Worm (Caenorhabditis elegans) whole organism, midembryonic: Measurements from ENCODE around the gene F56D1.1.

ENCODE experiments used
- T22C8.4 ChIP-seq: fragments of 200-800 bp; sonication (Bioruptor generic); IDR thresholded peaks from 2 replicates; pipeline ENCODE4 v1.3.6; 2022; ENCODE audit warnings: missing genetic modification characterization, missing compliant biosample characterization
- cog-1 ChIP-seq: sonication (generic microtip); optimal IDR thresholded peaks from 2 replicates; lab custom pipeline; 2016; ENCODE audit warnings: missing genetic modification characterization, missing compliant biosample characterization
- flt-1 ChIP-seq: fragments of 200-800 bp; sonication (Bioruptor generic); IDR thresholded peaks from 2 replicates; pipeline ENCODE4 v1.3.6; 2022; ENCODE audit warnings: missing genetic modification characterization, missing compliant biosample characterization
- klf-2 ChIP-seq: fragments of 200-800 bp; sonication (Bioruptor generic); conservative IDR thresholded peaks from 2 replicates; pipeline ENCODE4 v1.3.6; 2022; ENCODE audit warnings: missing genetic modification reagents, missing genetic modification characterization, missing compliant biosample characterization
- med-1 ChIP-seq: sonication (generic microtip); optimal IDR thresholded peaks from 2 replicates; lab custom pipeline; 2017; ENCODE audit warnings: missing genetic modification characterization, mild to moderate bottlenecking, missing compliant biosample characterization, antibody characterized with exemption, missing genetic modification reagents; ENCODE audit not compliant: insufficient read depth
- ref-1 ChIP-seq: fragments of 200-800 bp; sonication (Bioruptor generic); conservative IDR thresholded peaks from 2 replicates; pipeline ENCODE4 v1.3.6; 2022; ENCODE audit warnings: missing genetic modification reagents, missing genetic modification characterization, missing compliant biosample characterization
- tab-1 ChIP-seq: fragments of 200-800 bp; sonication (Bioruptor generic); IDR thresholded peaks from 2 replicates; pipeline ENCODE4 v1.3.6; 2022; ENCODE audit warnings: missing genetic modification characterization, missing compliant biosample characterization
- ztf-23 ChIP-seq: fragments of 200-800 bp; sonication (Bioruptor generic); IDR thresholded peaks from 2 replicates; pipeline ENCODE4 v1.3.6; 2022; ENCODE audit warnings: missing genetic modification reagents, missing genetic modification characterization, missing compliant biosample characterization
- ztf-29 ChIP-seq: fragments of 200-800 bp; sonication (Bioruptor generic); IDR thresholded peaks from 2 replicates; pipeline ENCODE4 v1.3.6; 2022; ENCODE audit warnings: missing genetic modification reagents, missing genetic modification characterization, missing compliant biosample characterization

The F56D1.1 gene

DNA sequence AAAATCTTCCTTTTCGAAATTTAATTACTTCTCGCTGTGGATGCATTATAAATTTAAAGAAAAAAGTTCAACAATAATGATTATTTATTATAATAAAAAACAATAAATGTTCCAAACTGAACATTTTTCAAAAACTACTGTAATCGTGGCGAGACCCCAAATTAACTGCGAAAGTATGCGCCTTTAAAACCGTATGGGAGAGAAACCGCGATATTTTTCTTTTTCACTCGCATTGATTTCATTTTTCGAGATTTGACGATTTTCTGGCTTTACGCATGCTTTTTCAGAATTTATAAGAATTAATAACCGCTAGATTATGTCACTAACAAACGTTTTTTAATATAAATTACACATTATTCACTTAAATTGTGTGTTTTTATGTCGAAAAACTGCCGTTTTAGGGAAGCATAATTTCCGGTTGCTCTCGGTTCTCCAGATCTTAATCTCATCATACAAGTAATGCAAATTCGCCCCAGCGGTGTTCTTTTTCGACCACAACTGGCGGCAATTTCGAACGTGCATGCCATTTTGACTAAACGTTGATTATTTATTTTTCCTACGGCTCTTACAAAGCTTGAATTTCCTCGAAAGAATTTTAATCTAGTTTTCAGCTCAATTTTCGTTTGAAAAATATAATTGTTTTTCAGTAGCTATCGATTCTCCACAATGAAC lies 22.7 kb downstream of the F56D1.1 start, which contains the start of gene F12A10.8:
F12A10.8 (minus strand) TSS at position 79 of the 672 bp plus-strand sequence.
- TF ChIP-seq tab-1 (no peak), ztf-29 (no peak), ref-1 (GFP tag; lab: Robert Waterston, UW) (no peak), flt-1 (GFP tag; lab: Robert Waterston, UW) (no peak), klf-2 (GFP tag; lab: Robert Waterston, UW) (no peak), T22C8.4 (GFP tag; lab: Robert Waterston, UW) (no peak), med-1 (GFP tag; lab: Kevin White, UChicago) (no peak), cog-1 (tag; lab: Kevin White, UChicago) (no peak), ztf-23 (GFP tag; lab: Robert Waterston, UW) (no peak)

DNA sequence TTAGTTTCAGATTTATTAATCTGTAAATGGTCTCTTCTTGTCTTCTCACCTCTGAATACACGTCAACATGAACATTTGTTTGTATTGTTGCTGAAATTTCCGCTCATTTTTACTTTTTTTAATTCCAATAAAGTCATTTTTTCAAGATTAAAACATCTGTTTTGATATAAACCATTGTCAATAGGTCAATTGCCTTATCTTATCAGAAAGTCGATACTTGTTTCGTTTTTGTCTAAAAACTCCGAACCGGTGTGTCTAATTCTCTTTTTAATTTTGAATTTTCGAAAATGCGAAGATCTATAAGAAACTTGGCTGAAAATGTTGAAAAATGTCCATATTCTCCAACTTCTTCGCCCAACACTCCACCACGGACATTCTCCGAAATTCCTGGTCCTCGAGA lies 25.3 kb downstream of the F56D1.1 start, which contains the start of gene cyp-44A1:
cyp-44A1 (plus strand) TSS at position 285 of the 400 bp plus-strand sequence.
- TF ChIP-seq tab-1, result no peak

DNA sequence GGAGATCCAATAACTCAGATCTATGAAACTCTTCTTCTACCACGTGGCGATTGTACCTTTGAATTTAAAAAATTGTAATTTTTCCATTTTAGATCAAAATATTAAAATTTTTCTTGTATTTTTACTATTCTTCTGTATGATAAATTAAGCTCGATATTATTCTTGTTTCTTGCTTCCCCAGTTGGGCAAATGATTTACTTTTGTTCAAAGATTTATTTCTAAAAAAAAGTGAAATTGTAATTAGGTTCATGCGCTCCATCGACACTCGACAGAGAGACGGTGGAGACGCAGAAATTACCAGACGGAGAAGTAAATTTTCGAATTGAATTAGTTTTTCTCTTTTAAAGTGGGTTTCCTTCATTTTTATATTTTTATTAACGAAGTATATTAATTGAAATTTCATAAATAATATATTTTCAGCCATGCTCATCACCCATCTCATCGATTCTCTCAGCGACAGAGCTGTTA lies 27.4 kb downstream of the F56D1.1 start, which contains the start of gene npp-24:
npp-24 (plus strand) TSS at position 51 of the 468 bp plus-strand sequence.
- no peak for TF ChIP-seq cog-1 (tag; lab: Kevin White, UChicago)
- no peak for TF ChIP-seq ref-1 (GFP tag; lab: Robert Waterston, UW)
- TF ChIP-seq ztf-23 (GFP tag; lab: Robert Waterston, UW), result no peak
- no peak for TF ChIP-seq klf-2 (GFP tag; lab: Robert Waterston, UW)
- no peak for TF ChIP-seq flt-1 (GFP tag; lab: Robert Waterston, UW)
- no peak for TF ChIP-seq tab-1
- no peak for TF ChIP-seq T22C8.4 (GFP tag; lab: Robert Waterston, UW)
- TF ChIP-seq med-1 (GFP tag; lab: Kevin White, UChicago), result no peak

DNA sequence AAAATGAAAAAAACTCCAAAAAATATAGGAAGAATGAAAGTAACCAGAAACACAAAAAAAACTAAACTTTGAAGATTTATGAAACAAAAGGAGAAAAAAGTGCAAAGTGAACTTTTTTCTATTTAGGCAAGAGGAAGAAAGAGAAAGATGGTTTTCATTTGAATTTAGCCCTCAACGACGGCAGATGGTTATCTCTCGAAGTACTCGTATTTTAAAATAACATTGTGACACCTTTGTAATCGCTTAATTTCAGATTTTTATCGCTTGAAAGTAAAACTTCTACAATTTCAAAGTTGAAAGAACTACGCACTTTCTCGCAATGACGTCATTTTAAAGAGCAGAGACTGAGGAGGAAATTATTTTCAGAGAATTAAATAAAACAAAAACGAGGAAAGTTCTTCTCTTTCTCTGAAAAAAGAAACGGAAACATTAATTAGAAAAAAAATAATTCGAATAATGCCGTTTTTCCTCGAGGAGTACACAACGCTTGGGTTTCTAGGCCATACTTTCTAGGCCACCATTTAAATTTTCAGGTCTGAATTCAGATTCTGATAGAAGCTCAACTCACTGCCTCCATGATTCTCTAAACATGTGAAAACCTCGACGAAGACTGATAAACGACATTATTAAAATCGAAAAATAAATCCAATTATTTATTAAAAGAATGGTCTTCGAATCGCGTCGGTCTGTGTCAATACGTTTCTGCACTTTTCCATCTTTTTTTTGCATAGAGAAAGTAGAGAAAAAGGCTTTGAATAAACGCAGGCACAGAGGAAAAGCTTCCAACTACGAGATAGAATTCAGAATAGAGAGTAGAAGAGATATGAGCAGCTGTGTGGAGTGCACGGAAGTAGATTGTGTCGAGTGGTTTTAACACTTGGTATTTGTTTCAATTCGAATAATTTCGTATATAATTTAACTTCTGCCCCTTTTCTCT lies 33.3 kb downstream of the F56D1.1 start:
- no peak for TF ChIP-seq ztf-29
- peak; percentile 44 for TF ChIP-seq cog-1 (tag; lab: Kevin White, UChicago)
- TF ChIP-seq klf-2 (GFP tag; lab: Robert Waterston, UW), result no peak
- TF ChIP-seq ztf-23 (GFP tag; lab: Robert Waterston, UW), result no peak
- no peak for TF ChIP-seq ref-1 (GFP tag; lab: Robert Waterston, UW)

DNA sequence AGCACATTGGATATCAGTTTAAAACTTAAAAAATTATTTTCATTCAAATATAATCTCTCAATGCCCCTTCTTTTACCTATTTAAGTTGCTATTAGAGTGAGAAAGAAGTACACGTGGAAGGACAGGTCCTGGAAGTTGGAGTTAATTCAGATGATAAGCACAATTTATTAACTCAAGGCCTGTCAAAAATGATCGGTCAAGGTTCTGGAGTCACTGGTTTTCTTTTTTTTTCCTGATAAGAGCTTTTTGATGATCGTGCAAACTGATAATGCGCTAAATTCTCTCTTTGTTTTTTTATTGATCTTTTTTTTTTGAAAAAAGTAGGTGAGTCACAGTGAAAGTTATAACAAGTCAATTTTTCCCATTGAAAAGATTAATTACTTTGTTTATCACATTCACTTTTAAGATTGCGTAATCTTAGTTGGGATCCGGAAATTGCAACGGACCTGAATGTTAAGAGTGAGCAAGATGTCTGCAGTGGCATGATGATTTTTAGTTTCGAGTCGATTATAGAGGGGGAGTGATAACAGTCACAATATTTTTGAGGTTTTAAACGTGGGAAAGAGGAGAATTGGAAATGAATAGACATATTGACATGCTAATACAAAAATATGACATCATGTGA lies 34.2 kb downstream of the F56D1.1 start:
- TF ChIP-seq T22C8.4 (GFP tag; lab: Robert Waterston, UW) (no peak), ztf-23 (GFP tag; lab: Robert Waterston, UW) (no peak), ztf-29 (no peak), klf-2 (GFP tag; lab: Robert Waterston, UW) (no peak), tab-1 (no peak), flt-1 (GFP tag; lab: Robert Waterston, UW) (no peak), ref-1 (GFP tag; lab: Robert Waterston, UW) (no peak), cog-1 (tag; lab: Kevin White, UChicago) (no peak), med-1 (GFP tag; lab: Kevin White, UChicago) (no peak)

DNA sequence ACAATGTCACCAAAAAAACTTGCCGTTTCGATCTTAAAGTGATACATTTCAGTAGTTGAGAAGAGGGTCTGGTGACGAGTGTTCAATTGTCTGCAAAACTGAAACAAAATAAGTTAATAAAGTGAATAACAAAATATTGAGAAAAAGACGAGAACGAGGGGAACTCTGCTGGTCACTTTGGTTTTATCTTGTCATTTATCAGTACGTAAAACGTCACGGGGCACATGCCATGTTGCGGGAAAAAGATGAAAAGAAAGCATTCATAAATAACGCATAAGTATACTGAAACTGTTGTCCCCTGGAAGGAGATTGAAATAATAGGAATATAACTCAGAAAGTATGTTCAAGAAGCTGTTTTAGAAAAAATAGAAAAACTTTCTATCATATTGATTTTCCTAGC lies 36.4 kb downstream of the F56D1.1 start, which contains the start of gene sahd-1:
sahd-1 (minus strand) TSS at position 100 of the 400 bp plus-strand sequence.
- TF ChIP-seq ztf-23 (GFP tag; lab: Robert Waterston, UW), result no peak
- TF ChIP-seq T22C8.4 (GFP tag; lab: Robert Waterston, UW), result no peak
- no peak for TF ChIP-seq ref-1 (GFP tag; lab: Robert Waterston, UW)
- no peak for TF ChIP-seq med-1 (GFP tag; lab: Kevin White, UChicago)
- no peak for TF ChIP-seq cog-1 (tag; lab: Kevin White, UChicago)
- no peak for TF ChIP-seq tab-1
- TF ChIP-seq flt-1 (GFP tag; lab: Robert Waterston, UW), result no peak
- no peak for TF ChIP-seq klf-2 (GFP tag; lab: Robert Waterston, UW)
- no peak for TF ChIP-seq ztf-29

DNA sequence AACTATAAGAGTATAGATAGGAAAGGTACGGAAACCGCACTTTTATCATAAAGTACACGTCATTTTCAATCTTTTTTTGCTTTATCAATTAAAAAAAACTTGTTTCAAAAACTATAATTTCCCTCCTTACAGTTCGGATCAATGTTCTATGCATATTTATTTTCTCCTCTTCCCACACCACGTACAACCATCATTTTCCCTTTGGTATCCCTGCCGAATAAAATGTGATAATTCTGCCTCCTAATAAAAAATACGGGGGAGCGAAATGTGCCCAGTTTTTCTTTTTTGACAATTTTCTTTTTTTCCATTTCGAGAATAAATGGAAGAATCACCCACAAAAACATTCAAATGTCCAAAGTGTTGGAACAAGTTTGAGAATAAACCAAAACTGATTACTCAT lies 37.1 kb downstream of the F56D1.1 start, which contains the start of gene ZK177.3:
ZK177.3 (plus strand) TSS at position 301 of the 400 bp plus-strand sequence.
- TF ChIP-seq ztf-29 (no peak), med-1 (GFP tag; lab: Kevin White, UChicago) (no peak), ref-1 (GFP tag; lab: Robert Waterston, UW) (no peak), T22C8.4 (GFP tag; lab: Robert Waterston, UW) (no peak), tab-1 (no peak), ztf-23 (GFP tag; lab: Robert Waterston, UW) (no peak), klf-2 (GFP tag; lab: Robert Waterston, UW) (no peak), flt-1 (GFP tag; lab: Robert Waterston, UW) (no peak), cog-1 (tag; lab: Kevin White, UChicago) (no peak)

DNA sequence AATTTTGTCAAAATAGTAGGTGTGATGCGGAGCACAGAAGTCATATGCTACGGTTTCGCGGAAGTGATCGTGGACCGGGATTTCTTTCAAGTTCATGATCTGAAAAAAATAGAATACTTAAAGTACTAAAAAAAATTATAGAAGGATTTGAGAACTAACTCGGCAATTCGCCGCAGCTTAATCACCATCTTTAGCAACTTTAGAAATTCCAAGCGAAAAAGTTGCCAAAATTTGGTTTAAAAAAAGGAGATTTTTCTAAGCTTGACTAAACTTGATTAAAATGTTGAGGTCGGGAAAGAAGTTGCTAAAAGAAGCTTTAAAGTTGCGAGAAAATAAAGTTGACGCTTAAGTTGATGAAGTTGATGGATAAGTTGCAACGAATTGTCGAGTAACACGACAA lies 39.2 kb downstream of the F56D1.1 start, which contains the start of gene ZK177.9:
ZK177.9 (minus strand) TSS at position 101 of the 400 bp plus-strand sequence.
- TF ChIP-seq cog-1 (tag; lab: Kevin White, UChicago) (no peak), ref-1 (GFP tag; lab: Robert Waterston, UW) (no peak), T22C8.4 (GFP tag; lab: Robert Waterston, UW) (no peak), tab-1 (no peak), flt-1 (GFP tag; lab: Robert Waterston, UW) (no peak), med-1 (GFP tag; lab: Kevin White, UChicago) (no peak), ztf-23 (GFP tag; lab: Robert Waterston, UW) (no peak)
